Fruit fly (Drosophila melanogaster): Measurements from ENCODE around the gene rdgB.

dm6 chrX:13805554-13805953, 43.0 kb downstream of the rdgB start:
- TF ChIP-seq ab (GFP tag; optimal IDR thresholded peaks at IDR 0.05), result no peak
- peak; percentile 92 for TF ChIP-seq CG8290 (GFP tag; optimal IDR thresholded peaks at IDR 0.05)
- peak; percentile 77 to 98 for TF ChIP-seq CG8290 (tag; optimal IDR thresholded peaks at IDR 0.05)
- TF ChIP-seq CG12104 (GFP tag; optimal IDR thresholded peaks at IDR 0.05), result no peak
- no peak for TF ChIP-seq run (tag; optimal IDR thresholded peaks at IDR 0.05)
- TF ChIP-seq hth (optimal IDR thresholded peaks at IDR 0.05), result no peak
- TF ChIP-seq Side (GFP tag; optimal IDR thresholded peaks at IDR 0.05), result no peak
- TF ChIP-seq CG11560 (tag; IDR thresholded peaks at IDR 0.05), result no peak
- no peak for TF ChIP-seq CG3407 (GFP tag; optimal IDR thresholded peaks at IDR 0.05)
- TF ChIP-seq trh (GFP tag; optimal IDR thresholded peaks at IDR 0.05), result no peak
